Fruit fly (Drosophila melanogaster): ENCODE measurements around the gene CG4572.

The CG4572 gene

dm6 chr3R:19820994-19821393 lies 43.2 kb downstream of the CG4572 start:
- no peak for TF ChIP-seq zfh2 (GFP tag; optimal IDR thresholded peaks at IDR 0.05)
- TF ChIP-seq CG1024 (GFP tag; IDR thresholded peaks at IDR 0.05): no peak
- no peak for TF ChIP-seq stwl (tag; optimal IDR thresholded peaks at IDR 0.05)
- no peak for TF ChIP-seq wor (GFP tag; IDR thresholded peaks at IDR 0.05)
- no peak for TF ChIP-seq CG7372 (GFP tag; IDR thresholded peaks at IDR 0.05)
- no peak for TF ChIP-seq Spps (tag; optimal IDR thresholded peaks at IDR 0.05)
- TF ChIP-seq gsb-n (tag; optimal IDR thresholded peaks at IDR 0.05): no peak
- TF ChIP-seq CG4617 (GFP tag; optimal IDR thresholded peaks at IDR 0.05; ENCODE audit: borderline replicate concordance): no peak
- TF ChIP-seq CG6813 (GFP tag; optimal IDR thresholded peaks at IDR 0.05): no peak
- TF ChIP-seq ssp (GFP tag; IDR thresholded peaks at IDR 0.05): peak; percentile 5; the same call in 1 of the 2 replicates
- TF ChIP-seq ham (GFP tag; IDR thresholded peaks at IDR 0.05): no peak
- TF ChIP-seq CG14965 (GFP tag; optimal IDR thresholded peaks at IDR 0.05; ENCODE audit: borderline replicate concordance): no peak
- TF ChIP-seq so (GFP tag; IDR thresholded peaks at IDR 0.05): no peak
- TF ChIP-seq fd102C (GFP tag; optimal IDR thresholded peaks at IDR 0.05): no peak
- TF ChIP-seq CG2678 (tag; optimal IDR thresholded peaks at IDR 0.05): peak; percentile 28
- no peak for TF ChIP-seq CG10431 (GFP tag; optimal IDR thresholded peaks at IDR 0.05)
- TF ChIP-seq CG14710 (tag; optimal IDR thresholded peaks at IDR 0.05): peak; percentile 23
- no peak for TF ChIP-seq CG12155 (GFP tag; optimal IDR thresholded peaks at IDR 0.05)
- TF ChIP-seq gt (GFP tag; IDR thresholded peaks at IDR 0.05): no peak
- no peak for TF ChIP-seq Ravus (GFP tag; IDR thresholded peaks at IDR 0.05)
- TF ChIP-seq CG1647 (GFP tag; optimal IDR thresholded peaks at IDR 0.05): no peak
- no peak for TF ChIP-seq cad (GFP tag; optimal IDR thresholded peaks at IDR 0.05)
- TF ChIP-seq CG8924 (tag; optimal IDR thresholded peaks at IDR 0.05): peak; percentile 22
- TF ChIP-seq CG9609 (GFP tag; optimal IDR thresholded peaks at IDR 0.05): no peak
- no peak for TF ChIP-seq CG10959 (GFP tag; IDR thresholded peaks at IDR 0.05)
- peak; percentile 52; the same call in 1 of the 2 replicates for TF ChIP-seq Xrp1 (GFP tag; IDR thresholded peaks at IDR 0.05)
- no peak for TF ChIP-seq dati (GFP tag; IDR thresholded peaks at IDR 0.05)
- TF ChIP-seq bcd (GFP tag; optimal IDR thresholded peaks at IDR 0.05): peak; percentile 1
- TF ChIP-seq pan (optimal IDR thresholded peaks at IDR 0.05): no peak
- TF ChIP-seq pan (GFP tag; optimal IDR thresholded peaks at IDR 0.05 in 1 of 2, IDR thresholded peaks at IDR 0.05 in 1 of 2): no peak
- TF ChIP-seq danr (GFP tag; IDR thresholded peaks at IDR 0.05): no peak
- TF ChIP-seq dysf (GFP tag; IDR thresholded peaks at IDR 0.05): no peak
- TF ChIP-seq CG15479 (GFP tag; optimal IDR thresholded peaks at IDR 0.05): no peak
- TF ChIP-seq Oaz (GFP tag; IDR thresholded peaks at IDR 0.05): no peak
- TF ChIP-seq Ptx1 (GFP tag; IDR thresholded peaks at IDR 0.05): no peak
- no peak for TF ChIP-seq Vsx1 (GFP tag; optimal IDR thresholded peaks at IDR 0.05)
- TF ChIP-seq CkIIα-i1 (GFP tag; IDR thresholded peaks at IDR 0.05): no peak
- TF ChIP-seq Dfd (GFP tag; optimal IDR thresholded peaks at IDR 0.05): no peak
- peak; percentile 58 for TF ChIP-seq CG10979 (tag; optimal IDR thresholded peaks at IDR 0.05)
- TF ChIP-seq CG11398 (GFP tag; optimal IDR thresholded peaks at IDR 0.05): no peak
- 0 out of 2 replicates have a peak, but pooled peaks have one; percentile 13 for TF ChIP-seq Drgx (GFP tag; IDR thresholded peaks at IDR 0.05)
- no peak for TF ChIP-seq sd (tag; optimal IDR thresholded peaks at IDR 0.05)
- no peak for TF ChIP-seq CG13894 (tag; optimal IDR thresholded peaks at IDR 0.05)
- peak; percentile 29 for TF ChIP-seq CG2202 (tag; optimal IDR thresholded peaks at IDR 0.05)
- no peak for TF ChIP-seq CG14014 (GFP tag; IDR thresholded peaks at IDR 0.05)
- no peak for TF ChIP-seq tap (tag; optimal IDR thresholded peaks at IDR 0.05)
- no peak for TF ChIP-seq CG33213 (GFP tag; optimal IDR thresholded peaks at IDR 0.05)
- TF ChIP-seq D19A (tag; optimal IDR thresholded peaks at IDR 0.05): peak; percentile 1
- TF ChIP-seq CrebB (tag; optimal IDR thresholded peaks at IDR 0.05): no peak
- TF ChIP-seq HLH3B (GFP tag; IDR thresholded peaks at IDR 0.05): no peak
- peak; percentile 13 for TF ChIP-seq zf30C (GFP tag; optimal IDR thresholded peaks at IDR 0.05)
- TF ChIP-seq CG7271 (tag; optimal IDR thresholded peaks at IDR 0.05): no peak
- TF ChIP-seq CG6765 (GFP tag; optimal IDR thresholded peaks at IDR 0.05): no peak
